Worm (Caenorhabditis elegans): Measurements from ENCODE around the gene sec-10.

DNA sequence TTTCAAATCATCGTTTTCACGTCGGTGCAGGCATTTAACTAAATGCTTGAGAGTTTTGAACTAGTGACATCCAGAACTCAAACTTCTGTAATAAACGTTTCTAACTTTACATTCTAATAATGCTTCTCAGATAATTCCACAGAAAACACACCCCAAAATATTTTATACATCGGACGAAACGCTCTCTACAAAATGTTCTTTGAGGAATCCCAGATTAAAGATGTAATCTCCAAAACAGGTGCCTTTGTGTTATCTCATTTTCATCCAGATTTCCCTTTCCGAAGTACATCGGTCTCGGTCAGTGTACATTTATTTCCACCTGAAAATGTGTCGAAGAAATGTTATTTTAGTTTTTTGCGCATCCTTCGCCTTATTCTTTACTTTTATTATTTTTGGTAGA, 22.4 kb upstream of the sec-10 start, which contains the start of gene C33H5.2:
- no peak for TF ChIP-seq W03F9.2 (tag; optimal IDR thresholded peaks at IDR 0.05)
- no peak for TF ChIP-seq him-1 (tag; optimal IDR thresholded peaks at IDR 0.05)

All from whole organism, L4/young adult.